Fruit fly (Drosophila melanogaster) Kc167 (cell line): ENCODE data around the gene Bka.

ENCODE experiments used
- Myc ChIP-seq: fragments of >200 bp; optimal IDR thresholded peaks from 2 replicates; lab custom pipeline; 2017; ENCODE audit warnings: missing external identifiers
- Sin3A ChIP-seq: fragments of >200 bp; optimal IDR thresholded peaks from 2 replicates; lab custom pipeline; 2018; ENCODE audit warnings: missing external identifiers
- h ChIP-seq: fragments of >200 bp; optimal IDR thresholded peaks from 3 replicates; lab custom pipeline; 2018; ENCODE audit warnings: missing external identifiers
- insv ChIP-seq: fragments of >200 bp; optimal IDR thresholded peaks from 3 replicates; lab custom pipeline; 2018; ENCODE audit warnings: missing external identifiers
- psq ChIP-seq: fragments of >200 bp; optimal IDR thresholded peaks from 2 replicates; lab custom pipeline; 2017; ENCODE audit warnings: missing external identifiers
- ttk ChIP-seq: sonication (Bioruptor generic); optimal IDR thresholded peaks from 2 replicates; lab custom pipeline; 2017; ENCODE audit warnings: missing external identifiers

Gene Bka

dm6 chr2L:9903028-9903427 lies 7.9 kb downstream of the Bka start, which contains the start of gene Muc30E:
Muc30E (minus strand) TSS chr2L:9903128.
- TF ChIP-seq h (lab: Kevin White, UChicago) (no peak), psq (lab: Kevin White, UChicago) (no peak), Myc (lab: Kevin White, UChicago) (no peak)

DNA sequence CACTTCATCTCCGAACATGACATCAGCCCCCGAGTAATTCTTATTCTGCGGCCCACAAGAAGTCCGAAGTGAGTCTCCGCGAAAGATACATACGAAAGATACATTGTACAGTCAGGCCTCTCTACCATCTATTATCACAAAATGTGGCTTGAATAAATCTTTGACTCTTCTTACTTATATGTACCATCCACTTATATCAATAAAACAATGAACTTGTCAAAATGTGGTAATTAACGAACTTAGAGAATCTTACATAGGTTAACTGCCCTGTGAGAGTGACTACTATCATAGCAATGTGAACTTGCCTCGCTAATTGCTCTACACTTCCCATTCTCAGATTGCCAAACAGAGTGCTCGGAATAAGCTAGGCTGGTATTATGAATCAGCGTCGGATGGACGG lies 11.6 kb downstream of the Bka start:
- TF ChIP-seq ttk (lab: Kevin White, UChicago) (no peak), Sin3A (no peak), psq (lab: Kevin White, UChicago) (no peak)

- TF ChIP-seq psq (lab: Kevin White, UChicago) (no peak), ttk (lab: Kevin White, UChicago) (no peak), Sin3A (no peak), h (lab: Kevin White, UChicago) (no peak), Myc (lab: Kevin White, UChicago) (no peak), insv (lab: Kevin White, UChicago) (no peak)
These were observed 12.5 kb downstream of the Bka start for dm6 chr2L:9907320-9908256.

DNA sequence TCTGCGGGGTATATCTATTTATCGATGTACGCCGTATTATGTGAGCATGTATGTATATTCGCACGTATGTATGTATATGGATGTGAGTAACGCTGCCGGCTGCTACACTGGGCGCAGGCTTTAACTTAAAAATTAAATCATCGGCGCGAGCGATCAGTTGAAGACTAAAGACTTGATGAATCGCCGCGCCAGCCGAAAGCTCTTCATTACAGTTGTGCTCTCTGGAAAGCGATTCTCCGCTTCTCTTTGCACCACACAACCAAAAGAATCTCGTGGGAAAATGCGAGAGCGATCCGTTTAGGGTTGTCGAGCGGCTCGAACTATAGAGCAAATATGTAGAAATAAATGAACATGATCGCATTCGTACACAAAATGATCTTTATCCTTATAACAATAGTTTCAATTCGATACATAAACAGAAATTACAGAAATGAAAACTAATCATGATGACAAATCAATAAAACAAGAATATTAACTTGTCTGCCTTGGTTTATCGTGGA lies 13.4 kb downstream of the Bka start, which contains the start of gene CG13124:
Gene CG13124 (minus strand): TSS at position 166 of the 500 bp plus-strand sequence.
- TF ChIP-seq h (lab: Kevin White, UChicago): no peak
- no peak for TF ChIP-seq psq (lab: Kevin White, UChicago)

- no peak for TF ChIP-seq h (lab: Kevin White, UChicago)
These were observed 16.7 kb downstream of the Bka start for dm6 chr2L:9911783-9912182.

DNA sequence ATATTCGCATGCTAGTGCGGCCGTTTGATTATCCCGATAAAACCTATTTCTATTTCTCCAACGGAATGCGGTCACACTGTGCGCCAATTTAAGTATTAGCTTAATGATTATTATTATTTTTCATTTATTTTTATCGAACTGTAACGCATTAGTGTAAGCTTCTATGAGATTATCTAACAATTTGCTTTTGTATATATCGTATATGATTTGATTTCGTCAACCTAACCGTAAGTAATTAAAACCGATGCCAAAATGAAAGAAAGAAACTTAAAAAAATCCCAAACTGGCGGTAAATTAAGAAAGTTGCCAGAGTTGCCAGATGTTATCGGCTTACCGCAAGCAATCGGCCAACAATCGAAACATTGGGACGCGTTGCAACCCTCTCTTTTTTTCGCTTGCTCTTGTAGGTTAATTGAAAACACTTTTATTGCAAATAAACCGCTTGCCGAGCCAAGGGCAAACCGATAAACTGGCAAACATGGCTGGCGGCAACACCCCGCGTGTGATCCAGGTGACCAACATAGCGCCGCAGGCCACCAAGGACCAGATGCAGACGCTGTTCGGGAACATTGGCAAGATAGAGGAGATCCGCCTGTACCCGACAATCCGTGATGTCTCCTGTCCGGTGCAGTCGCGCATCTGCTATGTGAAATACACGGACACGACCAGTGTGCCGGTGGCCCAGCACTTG lies 17.6 kb downstream of the Bka start, which contains the start of the genes Etl1 and Srp54:
Gene Etl1 (minus strand): TSS at position 39 of the 691 bp plus-strand sequence.
Gene Srp54 (plus strand): TSS at position 342 of the 691 bp plus-strand sequence.
- TF ChIP-seq h (lab: Kevin White, UChicago): no peak
- TF ChIP-seq ttk (lab: Kevin White, UChicago): no peak
- TF ChIP-seq psq (lab: Kevin White, UChicago): no peak
- TF ChIP-seq Myc (lab: Kevin White, UChicago): no peak
- no peak for TF ChIP-seq insv (lab: Kevin White, UChicago)
- TF ChIP-seq Sin3A: no peak

- TF ChIP-seq insv (lab: Kevin White, UChicago) (no peak), Myc (lab: Kevin White, UChicago) (no peak), ttk (lab: Kevin White, UChicago) (no peak), h (lab: Kevin White, UChicago) (no peak), psq (lab: Kevin White, UChicago) (no peak), Sin3A (no peak)
These were observed 20.1 kb downstream of the Bka start, which contains the start of gene yip2 for dm6 chr2L:9915011-9915850. yip2 (plus strand) TSS chr2L:9915253.

DNA sequence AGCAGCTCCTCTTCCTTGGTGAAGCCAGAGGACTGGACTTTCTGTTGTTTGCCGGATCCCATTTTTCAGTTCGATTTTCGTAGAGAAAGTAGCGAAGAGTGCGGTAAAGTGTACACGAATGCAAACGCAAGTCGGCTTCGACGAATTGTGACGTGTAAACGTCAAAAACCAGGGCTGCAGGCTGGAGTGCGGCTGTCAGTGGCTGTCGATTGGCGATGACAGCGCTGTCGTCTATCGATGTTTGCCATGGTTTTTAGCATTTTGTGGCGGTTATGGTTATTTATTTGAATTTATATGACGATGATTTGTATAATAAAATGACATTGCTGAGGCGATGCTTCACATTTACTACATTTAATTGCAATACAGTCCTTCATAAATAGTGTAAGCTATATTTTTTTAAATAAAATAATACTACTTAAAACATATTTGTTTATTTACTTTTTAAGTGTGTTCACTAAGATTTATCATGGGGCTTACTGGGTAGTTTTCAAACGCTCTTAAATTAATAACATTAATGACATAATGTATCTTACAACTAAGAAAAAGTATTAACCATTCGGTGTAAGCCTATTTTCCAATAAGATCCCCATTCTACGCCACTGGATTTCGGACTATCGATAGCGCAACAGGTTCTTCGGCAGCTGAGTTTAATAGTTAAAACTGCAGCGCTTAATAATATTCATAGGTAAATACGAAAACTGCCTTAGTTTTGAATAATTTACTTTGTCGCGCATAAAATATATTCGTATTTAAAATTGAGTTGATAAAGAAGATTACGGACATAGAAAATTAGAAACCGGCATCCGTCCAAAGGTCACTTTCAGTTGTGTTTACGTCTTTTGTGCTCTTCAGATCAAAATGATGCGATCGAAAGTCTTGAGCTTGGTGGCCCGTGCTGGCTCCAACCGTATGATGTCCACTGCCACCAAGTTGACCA lies 23.2 kb downstream of the Bka start, which contains the start of the genes CG5885 and CG4598:
Gene CG5885 (minus strand): TSS at position 311 of the 940 bp plus-strand sequence.
Gene CG4598 (plus strand): TSS at position 599 of the 940 bp plus-strand sequence.
- no peak for TF ChIP-seq Sin3A
- TF ChIP-seq ttk (lab: Kevin White, UChicago): no peak
- no peak for TF ChIP-seq psq (lab: Kevin White, UChicago)
- TF ChIP-seq insv (lab: Kevin White, UChicago): no peak
- TF ChIP-seq h (lab: Kevin White, UChicago): no peak
- TF ChIP-seq Myc (lab: Kevin White, UChicago): no peak

DNA sequence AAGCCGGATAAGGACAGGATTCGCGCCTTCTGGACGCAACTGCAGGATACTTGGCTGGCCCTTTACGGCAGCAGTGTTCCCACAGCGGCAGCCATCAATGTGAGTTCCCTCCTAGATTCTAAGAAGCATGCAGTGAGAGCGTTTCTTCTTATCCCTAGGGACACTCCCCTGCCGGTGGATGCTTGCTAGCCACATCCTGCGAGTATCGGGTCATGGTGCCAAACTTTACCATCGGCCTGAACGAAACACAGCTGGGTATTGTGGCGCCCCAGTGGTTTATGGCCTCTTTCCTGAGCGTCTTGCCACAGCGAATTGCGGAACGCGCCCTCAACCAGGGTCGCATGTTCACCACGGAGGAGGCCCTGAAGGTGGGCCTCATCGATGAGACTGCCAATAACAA lies 24.1 kb downstream of the Bka start:
- TF ChIP-seq insv (lab: Kevin White, UChicago) (no peak), ttk (lab: Kevin White, UChicago) (no peak), Sin3A (no peak), psq (lab: Kevin White, UChicago) (no peak), Myc (lab: Kevin White, UChicago) (no peak), h (lab: Kevin White, UChicago) (no peak)

dm6 chr2L:9919949-9920348 lies 24.9 kb downstream of the Bka start, which contains the start of gene CG4594:
CG4594 (plus strand) TSS chr2L:9920160.
- TF ChIP-seq insv (lab: Kevin White, UChicago): no peak
- TF ChIP-seq Myc (lab: Kevin White, UChicago): no peak
- TF ChIP-seq h (lab: Kevin White, UChicago): no peak
- no peak for TF ChIP-seq Sin3A
- TF ChIP-seq ttk (lab: Kevin White, UChicago): no peak
- no peak for TF ChIP-seq psq (lab: Kevin White, UChicago)
